Fruit fly (Drosophila melanogaster): ENCODE results near the gene CG1544.

CG1544 gene

DNA sequence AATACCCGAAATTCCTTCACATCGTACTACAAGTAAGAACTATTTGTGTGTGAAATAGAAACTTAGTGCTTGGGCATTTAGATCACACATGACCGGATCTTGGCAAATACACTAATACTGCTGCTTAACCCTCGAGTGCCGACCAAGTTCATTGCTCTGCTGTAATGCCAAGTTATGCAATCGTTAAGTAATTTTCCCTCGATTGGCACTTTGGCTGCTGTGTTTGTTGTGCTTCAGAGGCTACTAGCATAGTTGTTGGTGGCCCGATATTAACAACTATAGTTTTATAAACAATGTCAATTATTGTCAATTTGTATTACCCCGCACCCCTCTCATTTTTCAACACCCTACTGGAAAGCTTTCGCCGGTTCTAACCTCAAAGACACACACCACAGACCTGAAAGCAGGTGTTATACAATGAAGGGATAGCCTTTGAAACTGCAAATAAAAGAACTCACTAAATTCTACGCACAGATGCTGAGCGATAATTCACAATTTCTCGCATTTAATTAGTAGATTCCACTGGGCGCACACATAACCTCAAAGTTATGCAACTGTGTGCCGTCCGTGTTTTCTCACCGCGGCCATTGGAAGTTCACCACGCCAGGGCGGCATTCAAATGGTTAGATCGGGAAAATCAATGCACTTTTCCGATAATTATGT, 21.6 kb downstream of the CG1544 start (continued):
- TF ChIP-seq B-H2 (GFP tag; optimal IDR thresholded peaks at IDR 0.05) = no peak
- TF ChIP-seq mirr (GFP tag; optimal IDR thresholded peaks at IDR 0.05) = peak; percentile 18
- TF ChIP-seq Fer1 (GFP tag; optimal IDR thresholded peaks at IDR 0.05) = peak; percentile 6
- TF ChIP-seq Pdp1 (GFP tag; optimal IDR thresholded peaks at IDR 0.05) = peak in 1 of 2 experiments; percentile 100
- peak; percentile 89 for TF ChIP-seq nerfin-1 (tag; optimal IDR thresholded peaks at IDR 0.05)
- no peak for TF ChIP-seq CG2199 (GFP tag; IDR thresholded peaks at IDR 0.05)
- TF ChIP-seq Opbp (GFP tag; IDR thresholded peaks at IDR 0.05; ENCODE audit: partially characterized antibody) = no peak
- TF ChIP-seq bab2 (GFP tag; optimal IDR thresholded peaks at IDR 0.05) = no peak
- TF ChIP-seq CG31441 (GFP tag; IDR thresholded peaks at IDR 0.05) = no peak
- TF ChIP-seq lmd (GFP tag; IDR thresholded peaks at IDR 0.05) = no peak
- TF ChIP-seq CG1603 (tag; optimal IDR thresholded peaks at IDR 0.05) = peak; percentile 11
- no peak for TF ChIP-seq cato (GFP tag; optimal IDR thresholded peaks at IDR 0.05; ENCODE audit: borderline replicate concordance)
- peak; percentile 6 for TF ChIP-seq CG12299 (tag; optimal IDR thresholded peaks at IDR 0.05)
- TF ChIP-seq dm (GFP tag; optimal IDR thresholded peaks at IDR 0.05) = peak; percentile 62
- TF ChIP-seq CG2116 (GFP tag; optimal IDR thresholded peaks at IDR 0.05) = peak; percentile 25
- TF ChIP-seq CG18262 (tag; optimal IDR thresholded peaks at IDR 0.05) = no peak
- TF ChIP-seq exex (tag; optimal IDR thresholded peaks at IDR 0.05) = peak; percentile 50
- no peak for TF ChIP-seq Atf-2 (GFP tag; optimal IDR thresholded peaks at IDR 0.05)
- TF ChIP-seq danr (GFP tag; IDR thresholded peaks at IDR 0.05) = no peak
- TF ChIP-seq ATbp (GFP tag; optimal IDR thresholded peaks at IDR 0.05) = no peak
- TF ChIP-seq CG13624 (GFP tag; optimal IDR thresholded peaks at IDR 0.05) = peak; percentile 18
- no peak for TF ChIP-seq Deaf1 (tag; optimal IDR thresholded peaks at IDR 0.05)
- TF ChIP-seq HLH4C (GFP tag; IDR thresholded peaks at IDR 0.05; ENCODE audit: partially characterized antibody) = no peak
- no peak for TF ChIP-seq Dad (GFP tag; optimal IDR thresholded peaks at IDR 0.05)
- TF ChIP-seq bcd (GFP tag; optimal IDR thresholded peaks at IDR 0.05) = no peak
- peak; percentile 4 for TF ChIP-seq pzg (GFP tag; optimal IDR thresholded peaks at IDR 0.05)
- TF ChIP-seq hkb (optimal IDR thresholded peaks at IDR 0.05) = no peak
- no peak for TF ChIP-seq hkb (GFP tag; IDR thresholded peaks at IDR 0.05)
- no peak for TF ChIP-seq CkIIα-i1 (GFP tag; IDR thresholded peaks at IDR 0.05)
- no peak for TF ChIP-seq slbo (GFP tag; IDR thresholded peaks at IDR 0.05)
- peak; percentile 55 for TF ChIP-seq sug (tag; optimal IDR thresholded peaks at IDR 0.05)
- TF ChIP-seq wek (GFP tag; optimal IDR thresholded peaks at IDR 0.05) = no peak
- TF ChIP-seq CG4282 (GFP tag; optimal IDR thresholded peaks at IDR 0.05) = no peak
- no peak for TF ChIP-seq CG7271 (tag; optimal IDR thresholded peaks at IDR 0.05)
- no peak for TF ChIP-seq CG31388 (GFP tag; optimal IDR thresholded peaks at IDR 0.05)
- TF ChIP-seq Dip3 (GFP tag; optimal IDR thresholded peaks at IDR 0.05) = no peak
- no peak for TF ChIP-seq CG10267 (tag; optimal IDR thresholded peaks at IDR 0.05)
- TF ChIP-seq CG33213 (GFP tag; optimal IDR thresholded peaks at IDR 0.05) = peak; percentile 17
- no peak for TF ChIP-seq CG17359 (tag; optimal IDR thresholded peaks at IDR 0.05)
- TF ChIP-seq CG17912 (GFP tag; optimal IDR thresholded peaks at IDR 0.05) = peak; percentile 74
- TF ChIP-seq CG13296 (GFP tag; optimal IDR thresholded peaks at IDR 0.05) = peak; percentile 4
- TF ChIP-seq CG2120 (GFP tag; optimal IDR thresholded peaks at IDR 0.05) = no peak
- peak; percentile 49 for TF ChIP-seq MESR4 (GFP tag; optimal IDR thresholded peaks at IDR 0.05)
- no peak for TF ChIP-seq sisA (GFP tag; IDR thresholded peaks at IDR 0.05)
- TF ChIP-seq CG17328 (GFP tag; IDR thresholded peaks at IDR 0.05) = no peak
- no peak for TF ChIP-seq CG30403 (GFP tag; optimal IDR thresholded peaks at IDR 0.05)
- no peak for TF ChIP-seq CG8290 (GFP tag; optimal IDR thresholded peaks at IDR 0.05)
- TF ChIP-seq CG8290 (tag; optimal IDR thresholded peaks at IDR 0.05) = peak in 1 of 2 experiments; percentile 17
- TF ChIP-seq sd (tag; optimal IDR thresholded peaks at IDR 0.05) = peak; percentile 67
- no peak for TF ChIP-seq CG10366 (GFP tag; IDR thresholded peaks at IDR 0.05)
- TF ChIP-seq CG4854 (GFP tag; optimal IDR thresholded peaks at IDR 0.05) = no peak
